Worm (Caenorhabditis elegans): ENCODE data around the gene cyn-7.

- TF ChIP-seq blmp-1 (tag; optimal IDR thresholded peaks at IDR 0.05; ENCODE audit: insufficient read depth) = no peak
- no peak for TF ChIP-seq nhr-77 (tag; optimal IDR thresholded peaks at IDR 0.05)
- no peak for TF ChIP-seq unc-62 (GFP tag; optimal IDR thresholded peaks at IDR 0.05)
- no peak for TF ChIP-seq ama-1 (optimal IDR thresholded peaks at IDR 0.05)
- no peak for TF ChIP-seq snpc-4 (tag; optimal IDR thresholded peaks at IDR 0.05)
- no peak for TF ChIP-seq elt-3 (tag; optimal IDR thresholded peaks at IDR 0.05)
- no peak for TF ChIP-seq nhr-129 (tag; optimal IDR thresholded peaks at IDR 0.05)
- no peak for TF ChIP-seq ZK546.5 (tag; optimal IDR thresholded peaks at IDR 0.05)
- no peak for TF ChIP-seq lsy-2 (tag; optimal IDR thresholded peaks at IDR 0.05)
- TF ChIP-seq elt-1 (tag; optimal IDR thresholded peaks at IDR 0.05) = no peak
Observed at ce11 chrV:15162697-15163096, 24.5 kb downstream of the cyn-7 start, which contains the start of gene srz-11.
